Worm (Caenorhabditis elegans) whole organism, L1 larva: Measurements from ENCODE around the gene C13A2.10.

ENCODE experiments used
- C04F5.9 ChIP-seq: sonication (generic microtip); optimal IDR thresholded peaks from 2 replicates; lab custom pipeline; 2016; ENCODE audit warnings: missing genetic modification characterization, missing compliant biosample characterization
- C34B4.2 ChIP-seq: sonication (generic microtip); optimal IDR thresholded peaks from 2 replicates; lab custom pipeline; 2017; ENCODE audit warnings: mild to moderate bottlenecking, missing genetic modification characterization, missing compliant biosample characterization
- F16B12.6 ChIP-seq: fragments of 150-350 bp; optimal IDR thresholded peaks from 2 replicates; lab custom pipeline; 2014; ENCODE audit warnings: missing biosample characterization, missing genetic modification characterization
- Y116A8C.19 ChIP-seq: sonication (generic microtip); optimal IDR thresholded peaks from 2 replicates; lab custom pipeline; 2016; ENCODE audit warnings: missing compliant biosample characterization, missing genetic modification characterization, borderline replicate concordance
- aly-2 ChIP-seq: fragments of 150-350 bp; optimal IDR thresholded peaks from 2 replicates; lab custom pipeline; 2014; ENCODE audit warnings: missing biosample characterization, missing genetic modification characterization
- ama-1 ChIP-seq: fragments of 150-350 bp; optimal IDR thresholded peaks from 2 replicates; lab custom pipeline; 2014
- blmp-1 ChIP-seq: fragments of 150-350 bp; optimal IDR thresholded peaks from 2 replicates; lab custom pipeline; 2014; ENCODE audit warnings: missing biosample characterization, missing genetic modification characterization
- ceh-8 ChIP-seq: fragments of 200-800 bp; sonication (Bioruptor generic); optimal IDR thresholded peaks from 2 replicates; lab custom pipeline; 2018; ENCODE audit warnings: mild to moderate bottlenecking, missing genetic modification characterization, moderate library complexity, missing compliant biosample characterization
- ceh-82 ChIP-seq, 3 experiments: fragments of 150-350 bp in 1 of 3; sonication (generic microtip) in 2 of 3; optimal IDR thresholded peaks; 2 replicates each; lab custom pipeline; 2014 to 2017; ENCODE audit warnings: missing biosample characterization in 3 of 3, missing genetic modification characterization in 3 of 3
- ceh-88 ChIP-seq: fragments of 200-800 bp; sonication (Bioruptor generic); IDR thresholded peaks from 2 replicates; pipeline ENCODE4 v1.3.6; 2022; ENCODE audit warnings: missing genetic modification characterization, missing compliant biosample characterization
- ces-1 ChIP-seq: fragments of 150-350 bp; optimal IDR thresholded peaks from 2 replicates; lab custom pipeline; 2014; ENCODE audit warnings: missing biosample characterization, missing genetic modification reagents, missing genetic modification characterization
- efl-1 ChIP-seq, 4 experiments: fragments of 150-350 bp; optimal IDR thresholded peaks in 3 of 4; peaks in 1 of 4; 1 replicate in 1 of 4; 2 replicates in 3 of 4; lab custom pipeline; 2014; ENCODE audit warnings: missing biosample characterization in 2 of 4, missing genetic modification characterization in 2 of 4, missing genetic modification reagents in 2 of 4
- efl-3 ChIP-seq: fragments of 200-800 bp; sonication (Bioruptor generic); optimal IDR thresholded peaks from 2 replicates; lab custom pipeline; 2018; ENCODE audit warnings: mild to moderate bottlenecking, missing genetic modification characterization, missing compliant biosample characterization
- egl-13 ChIP-seq: sonication (generic microtip); optimal IDR thresholded peaks from 2 replicates; lab custom pipeline; 2016; ENCODE audit warnings: missing genotype, missing genetic modification reagents, missing genetic modification characterization, missing compliant biosample characterization
- egl-27 ChIP-seq, 2 experiments: fragments of 150-350 bp in 1 of 2; sonication (generic microtip); optimal IDR thresholded peaks; 3 replicates each; lab custom pipeline; 2017 to 2018; ENCODE audit warnings: missing biosample characterization in 2 of 2, missing genetic modification characterization in 2 of 2, missing genetic modification reagents in 2 of 2
- elt-2 ChIP-seq: sonication (generic microtip); optimal IDR thresholded peaks from 2 replicates; lab custom pipeline; 2016; ENCODE audit warnings: missing genetic modification characterization, mild to moderate bottlenecking, inconsistent platforms, missing compliant biosample characterization, missing genetic modification reagents
- elt-3 ChIP-seq, 6 experiments: fragments of 150-350 bp in 1 of 6; sonication (generic microtip); optimal IDR thresholded peaks; 2 replicates each; lab custom pipeline; 2017 to 2018; ENCODE audit warnings: missing biosample characterization in 6 of 6, missing genetic modification characterization in 6 of 6, inconsistent platforms in 1 of 6
- ets-5 ChIP-seq: fragments of 200-800 bp; sonication (Bioruptor generic); IDR thresholded peaks from 2 replicates; pipeline ENCODE4 v1.3.6; 2022; ENCODE audit warnings: missing genetic modification characterization, missing compliant biosample characterization
- fkh-4 ChIP-seq: sonication (generic microtip); optimal IDR thresholded peaks from 2 replicates; lab custom pipeline; 2016; ENCODE audit warnings: missing compliant biosample characterization, missing genetic modification characterization, borderline replicate concordance
- grh-1 ChIP-seq: fragments of 200-800 bp; sonication (Bioruptor generic); IDR thresholded peaks from 2 replicates; pipeline ENCODE4 v1.3.6; 2022; ENCODE audit warnings: missing genetic modification reagents, missing genetic modification characterization, missing compliant biosample characterization
- isw-1 ChIP-seq: fragments of 200-800 bp; sonication (Bioruptor generic); IDR thresholded peaks from 2 replicates; pipeline ENCODE4 v1.3.6; 2022; ENCODE audit warnings: missing genetic modification characterization, missing compliant biosample characterization
- jun-1 ChIP-seq: fragments of 150-350 bp; optimal IDR thresholded peaks from 2 replicates; lab custom pipeline; 2014; ENCODE audit warnings: missing biosample characterization, missing genetic modification reagents, missing genetic modification characterization
- lin-13 ChIP-seq: fragments of 150-350 bp; optimal IDR thresholded peaks from 2 replicates; lab custom pipeline; 2014; ENCODE audit warnings: missing biosample characterization, missing genetic modification reagents, missing genetic modification characterization
- lin-14 ChIP-seq: fragments of 200-800 bp; sonication (Bioruptor generic); optimal IDR thresholded peaks from 2 replicates; lab custom pipeline; 2018; ENCODE audit warnings: mild to moderate bottlenecking, missing genetic modification characterization, moderate library complexity, missing compliant biosample characterization
- lin-35 ChIP-seq, 2 experiments: fragments of 150-350 bp; optimal IDR thresholded peaks; 2 replicates each; lab custom pipeline; 2014; ENCODE audit warnings: missing biosample characterization in 2 of 2, missing genetic modification characterization in 2 of 2, missing genetic modification reagents in 2 of 2
- lir-3 ChIP-seq: sonication (generic microtip); optimal IDR thresholded peaks from 2 replicates; lab custom pipeline; 2016; ENCODE audit warnings: mild to moderate bottlenecking, missing genetic modification characterization, moderate library complexity, missing compliant biosample characterization; ENCODE audit not compliant: poor library complexity
- lsy-2 ChIP-seq, 2 experiments: fragments of 150-350 bp; optimal IDR thresholded peaks; 2 replicates each; lab custom pipeline; 2014; ENCODE audit warnings: missing biosample characterization in 2 of 2, missing genetic modification characterization in 2 of 2
- mdl-1 ChIP-seq, 2 experiments: fragments of 150-350 bp; optimal IDR thresholded peaks; 2 replicates each; lab custom pipeline; 2014 to 2017; ENCODE audit warnings: missing biosample characterization in 2 of 2, missing genetic modification characterization in 2 of 2, inconsistent platforms in 1 of 2
- mep-1 ChIP-seq: fragments of 150-350 bp; optimal IDR thresholded peaks from 2 replicates; lab custom pipeline; 2014; ENCODE audit warnings: missing biosample characterization, missing genetic modification characterization
- nhr-11 ChIP-seq: fragments of 150-350 bp; optimal IDR thresholded peaks from 2 replicates; lab custom pipeline; 2014; ENCODE audit warnings: missing biosample characterization, missing genetic modification characterization
- nhr-20 ChIP-seq: sonication (generic microtip); optimal IDR thresholded peaks from 2 replicates; lab custom pipeline; 2016; ENCODE audit warnings: mild to moderate bottlenecking, missing genetic modification characterization, missing compliant biosample characterization
- nhr-237 ChIP-seq: fragments of 150-350 bp; optimal IDR thresholded peaks from 2 replicates; lab custom pipeline; 2014; ENCODE audit warnings: missing biosample characterization, missing genetic modification characterization
- nhr-71 ChIP-seq: sonication (generic microtip); optimal IDR thresholded peaks from 2 replicates; lab custom pipeline; 2016; ENCODE audit warnings: mild to moderate bottlenecking, missing genetic modification characterization, moderate library complexity, missing compliant biosample characterization
- nhr-84 ChIP-seq: sonication (generic microtip); optimal IDR thresholded peaks from 2 replicates; lab custom pipeline; 2017; ENCODE audit warnings: missing biosample characterization, missing genetic modification characterization
- nhr-85 ChIP-seq: sonication (generic microtip); peaks from one replicate; lab custom pipeline; 2016; ENCODE audit warnings: missing genetic modification characterization, inconsistent platforms, missing compliant biosample characterization
- nhr-90 ChIP-seq: sonication (generic microtip); optimal IDR thresholded peaks from 2 replicates; lab custom pipeline; 2016; ENCODE audit warnings: mild to moderate bottlenecking, missing genetic modification characterization, missing compliant biosample characterization; ENCODE audit not compliant: poor library complexity
- pag-3 ChIP-seq: sonication (generic microtip); optimal IDR thresholded peaks from 2 replicates; lab custom pipeline; 2017; ENCODE audit warnings: missing genetic modification characterization, mild to moderate bottlenecking, missing compliant biosample characterization, antibody characterized with exemption, borderline replicate concordance; ENCODE audit not compliant: insufficient read depth
- pax-3 ChIP-seq: fragments of 200-800 bp; sonication (Bioruptor generic); optimal IDR thresholded peaks from 2 replicates; lab custom pipeline; 2018; ENCODE audit warnings: mild to moderate bottlenecking, missing genetic modification characterization, moderate library complexity, missing compliant biosample characterization
- pqm-1 ChIP-seq: sonication (generic microtip); optimal IDR thresholded peaks from 3 replicates; lab custom pipeline; 2017; ENCODE audit warnings: missing biosample characterization, missing genetic modification characterization
- rnt-1 ChIP-seq: sonication (generic microtip); optimal IDR thresholded peaks from 2 replicates; lab custom pipeline; 2016; ENCODE audit warnings: mild to moderate bottlenecking, missing genetic modification characterization, moderate library complexity, missing compliant biosample characterization
- snpc-4 ChIP-seq: fragments of 150-350 bp; optimal IDR thresholded peaks from 2 replicates; lab custom pipeline; 2014; ENCODE audit warnings: missing biosample characterization, missing genetic modification characterization
- sox-4 ChIP-seq: sonication (generic microtip); optimal IDR thresholded peaks from 2 replicates; lab custom pipeline; 2016; ENCODE audit warnings: missing genetic modification characterization, missing compliant biosample characterization
- swsn-7 ChIP-seq: sonication (generic microtip); optimal IDR thresholded peaks from 2 replicates; lab custom pipeline; 2016; ENCODE audit warnings: missing genetic modification characterization, missing compliant biosample characterization
- tlp-1 ChIP-seq: fragments of 150-350 bp; optimal IDR thresholded peaks from 2 replicates; lab custom pipeline; 2014; ENCODE audit warnings: missing biosample characterization, missing genetic modification characterization
- unc-130 ChIP-seq: fragments of 150-350 bp; optimal IDR thresholded peaks from 2 replicates; lab custom pipeline; 2017; ENCODE audit warnings: missing biosample characterization, missing genetic modification characterization, inconsistent platforms
- unc-30 ChIP-seq: sonication (generic microtip); optimal IDR thresholded peaks from 2 replicates; lab custom pipeline; 2017; ENCODE audit warnings: missing biosample characterization, missing genetic modification characterization
- unc-86 ChIP-seq: sonication (generic microtip); optimal IDR thresholded peaks from 2 replicates; lab custom pipeline; 2016; ENCODE audit warnings: missing genetic modification characterization, missing compliant biosample characterization
- vab-15 ChIP-seq: sonication (generic microtip); optimal IDR thresholded peaks from 2 replicates; lab custom pipeline; 2017; ENCODE audit warnings: missing genotype, mild to moderate bottlenecking, missing genetic modification characterization, missing compliant biosample characterization
- xbp-1 ChIP-seq: sonication (generic microtip); optimal IDR thresholded peaks from 2 replicates; lab custom pipeline; 2016; ENCODE audit warnings: missing genetic modification characterization, missing compliant biosample characterization
- zag-1 ChIP-seq: fragments of 150-350 bp; optimal IDR thresholded peaks from 2 replicates; lab custom pipeline; 2014; ENCODE audit warnings: missing biosample characterization, missing genetic modification characterization
- zip-4 ChIP-seq: fragments of 200-800 bp; sonication (Bioruptor generic); optimal IDR thresholded peaks from 2 replicates; lab custom pipeline; 2018; ENCODE audit warnings: mild to moderate bottlenecking, missing genetic modification characterization, moderate library complexity, missing compliant biosample characterization
- ztf-11 ChIP-seq, 2 experiments: sonication (generic microtip); optimal IDR thresholded peaks; 2 replicates each; lab custom pipeline; 2016 to 2017; ENCODE audit warnings: missing genetic modification characterization in 2 of 2, missing biosample characterization in 1 of 2, missing compliant biosample characterization in 1 of 2

C13A2.10 gene

DNA sequence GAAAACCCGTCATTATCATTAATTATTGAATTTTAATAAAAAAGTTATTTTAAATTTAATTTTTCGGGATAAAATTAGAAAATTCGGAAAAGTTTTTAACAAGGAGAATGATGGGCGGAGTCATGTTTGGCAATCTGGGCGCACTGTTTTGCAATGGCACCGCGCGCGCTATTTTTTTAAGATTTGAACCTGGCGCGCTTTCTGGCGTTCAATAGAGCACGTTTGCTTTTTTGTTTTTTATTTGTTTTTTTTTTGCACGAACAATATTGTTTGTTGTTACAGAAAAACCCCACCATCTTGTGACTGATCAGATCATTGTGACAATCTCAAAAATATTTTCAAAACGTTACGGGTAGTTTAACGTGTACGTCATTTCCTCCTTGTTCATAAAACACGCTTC, 37.8 kb downstream of the C13A2.10 start, which contains the start of gene hyls-1 (continued):
- TF ChIP-seq lir-3 (tag; lab: Kevin White, UChicago): peak; percentile 74
- peak; percentile 78 for TF ChIP-seq unc-130 (tag; lab: Kevin White, UChicago)
- peak; percentile 81 for TF ChIP-seq lin-14 (GFP tag; lab: Kevin White, UChicago)
- peak; percentile 40 for TF ChIP-seq F16B12.6
- peak; percentile 92 for TF ChIP-seq nhr-71 (tag; lab: Kevin White, UChicago)
- TF ChIP-seq elt-3 (tag; optimal IDR thresholded peaks at IDR 0.05; lab: Kevin White, UChicago): peak in 2 of 6 experiments; percentile 65 to 85
- TF ChIP-seq fkh-4 (tag; lab: Kevin White, UChicago): peak; percentile 28
- TF ChIP-seq ztf-11 (tag; optimal IDR thresholded peaks at IDR 0.05; lab: Kevin White, UChicago): peak in 1 of 2 experiments; percentile 51
- no peak for TF ChIP-seq pax-3
- peak; percentile 51 for TF ChIP-seq nhr-237
- no peak for TF ChIP-seq egl-27 (tag; optimal IDR thresholded peaks at IDR 0.05; lab: Kevin White, UChicago)
- TF ChIP-seq grh-1 (GFP tag; lab: Robert Waterston, UW): peak; percentile 77
- TF ChIP-seq blmp-1 (tag; lab: Kevin White, UChicago): peak; percentile 73
- TF ChIP-seq nhr-20 (tag; lab: Kevin White, UChicago): peak; percentile 91
- TF ChIP-seq pqm-1 (tag; lab: Kevin White, UChicago): no peak
- peak in 1 of 2 experiments; percentile 77 for TF ChIP-seq mdl-1 (tag; optimal IDR thresholded peaks at IDR 0.05; lab: Kevin White, UChicago)
- TF ChIP-seq efl-3: no peak
- TF ChIP-seq nhr-84 (tag; lab: Kevin White, UChicago): no peak
- TF ChIP-seq vab-15: peak; percentile 2
- TF ChIP-seq lsy-2 (tag; optimal IDR thresholded peaks at IDR 0.05; lab: Kevin White, UChicago): peak; percentile 88
- no peak for TF ChIP-seq C34B4.2 (tag; lab: Kevin White, UChicago)
- peak; percentile 88 for TF ChIP-seq xbp-1
- peak; percentile 82 for TF ChIP-seq lin-13 (GFP tag; lab: Kevin White, UChicago)
- TF ChIP-seq zag-1 (tag; lab: Kevin White, UChicago): no peak
- peak; percentile 74; the same call in 1 of the 2 replicates for TF ChIP-seq ceh-88 (GFP tag; lab: Robert Waterston, UW)
- peak; percentile 64 for TF ChIP-seq jun-1 (tag; lab: Kevin White, UChicago)
- TF ChIP-seq zip-4 (GFP tag; lab: Kevin White, UChicago): no peak
- TF ChIP-seq unc-86 (tag; lab: Kevin White, UChicago): peak; percentile 81
- TF ChIP-seq ces-1: no peak
- no peak for TF ChIP-seq tlp-1 (tag; lab: Kevin White, UChicago)
- peak; percentile 80 for TF ChIP-seq mep-1 (tag; lab: Kevin White, UChicago)
- peak; percentile 62 to 92 (median 77) for TF ChIP-seq ceh-82 (tag; optimal IDR thresholded peaks at IDR 0.05; lab: Kevin White, UChicago)
- TF ChIP-seq sox-4 (tag; lab: Kevin White, UChicago): peak; percentile 8
- peak; percentile 69 for TF ChIP-seq egl-13
- no peak for TF ChIP-seq unc-30
- peak; percentile 94 to 97 for TF ChIP-seq lin-35 (GFP tag; optimal IDR thresholded peaks at IDR 0.05; lab: Kevin White, UChicago)
- peak; percentile 94 for TF ChIP-seq nhr-85 (tag; lab: Kevin White, UChicago)
- TF ChIP-seq isw-1 (GFP tag; lab: Robert Waterston, UW): peak; percentile 88
- peak; percentile 32 for TF ChIP-seq aly-2
- peak; percentile 48 for TF ChIP-seq nhr-11 (tag; lab: Kevin White, UChicago)
- TF ChIP-seq ceh-8 (GFP tag; lab: Kevin White, UChicago): peak; percentile 44
- TF ChIP-seq Y116A8C.19 (tag; lab: Kevin White, UChicago): no peak
- peak; percentile 96 to 98 for TF ChIP-seq efl-1 (optimal IDR thresholded peaks at IDR 0.05; lab: Kevin White, UChicago)
- TF ChIP-seq efl-1 (GFP tag; optimal IDR thresholded peaks at IDR 0.05 in 1 of 2; lab: Kevin White, UChicago): peak; percentile 96 to 100
- no peak for TF ChIP-seq ets-5 (GFP tag; lab: Robert Waterston, UW)
- TF ChIP-seq elt-2 (tag; lab: Kevin White, UChicago): peak; percentile 15
- TF ChIP-seq rnt-1: peak; percentile 90
- peak; percentile 63 for TF ChIP-seq snpc-4 (tag; lab: Kevin White, UChicago)
- no peak for TF ChIP-seq pag-3 (tag; lab: Kevin White, UChicago)
- no peak for TF ChIP-seq ama-1
- TF ChIP-seq nhr-90 (tag; lab: Kevin White, UChicago): peak; percentile 89
- TF ChIP-seq C04F5.9 (tag; lab: Kevin White, UChicago): peak; percentile 48
- TF ChIP-seq swsn-7 (tag; lab: Kevin White, UChicago): peak; percentile 85
